Worm (Caenorhabditis elegans) whole organism, L4/young adult: ENCODE data around the gene ztf-14.

Experiments
- dao-5 ChIP-seq: sonication (generic microtip); optimal IDR thresholded peaks from 2 replicates; lab custom pipeline; 2016; ENCODE audit warnings: missing genotype, missing genetic modification characterization, moderate library complexity, missing compliant biosample characterization
- him-1 ChIP-seq: sonication (generic microtip); optimal IDR thresholded peaks from 2 replicates; lab custom pipeline; 2016; ENCODE audit warnings: missing genotype, missing genetic modification reagents, missing genetic modification characterization, missing compliant biosample characterization

DNA sequence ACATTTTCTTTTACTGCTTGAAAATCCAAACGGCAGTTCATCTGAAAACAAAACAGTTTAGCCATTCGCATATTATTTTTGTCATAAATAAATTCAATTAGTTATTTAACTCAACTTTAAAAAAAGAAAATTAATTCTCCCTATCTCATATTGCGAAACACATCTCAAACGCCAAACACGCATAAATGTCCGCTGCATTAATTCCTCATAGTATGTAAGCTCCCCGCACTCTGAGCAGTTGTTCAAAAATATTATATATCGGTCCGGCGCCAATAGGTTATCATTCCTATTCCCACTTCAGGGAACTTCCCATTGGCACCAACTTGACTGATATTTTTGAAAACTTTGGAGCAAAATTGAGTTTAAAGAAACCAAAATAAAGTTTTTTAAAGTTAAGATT, 17.7 kb upstream of the ztf-14 start:
- TF ChIP-seq him-1 (tag; lab: Kevin White, UChicago) (no peak), dao-5 (tag; lab: Kevin White, UChicago) (no peak)
